Worm (Caenorhabditis elegans) whole organism, early embryonic: Measurements from ENCODE around the gene rig-1.

Experiments
- ama-1 ChIP-seq: fragments of 150-350 bp; optimal IDR thresholded peaks from 2 replicates; lab custom pipeline; 2014
- flt-1 ChIP-seq: fragments of 200-800 bp; sonication (Bioruptor generic); IDR thresholded peaks from 2 replicates; pipeline ENCODE4 v1.3.6; 2022; ENCODE audit warnings: missing genetic modification characterization, missing compliant biosample characterization

ce11 chrX:8703664-8704356 lies 43.4 kb downstream of the rig-1 start, which contains the start of gene jbts-14:
- no peak for TF ChIP-seq ama-1 (lab: Kevin White, UChicago)
- no peak for TF ChIP-seq flt-1
